Worm (Caenorhabditis elegans) whole organism, mixed stage, embryonic: Measurements from ENCODE around the gene piit-1.

Experiments
- M03D4.4 ChIP-seq: sonication (generic microtip); optimal IDR thresholded peaks from 2 replicates; lab custom pipeline; 2017; ENCODE audit warnings: mild to moderate bottlenecking, missing genetic modification characterization, missing compliant biosample characterization
- bed-3 ChIP-seq: fragments of 200-800 bp; sonication (Bioruptor generic); optimal IDR thresholded peaks from 3 replicates; lab custom pipeline; 2018; ENCODE audit warnings: mild to moderate bottlenecking, missing genetic modification characterization, moderate library complexity, missing compliant biosample characterization
- blmp-1 ChIP-seq: fragments of 150-350 bp; optimal IDR thresholded peaks from 2 replicates; lab custom pipeline; 2014; ENCODE audit warnings: missing biosample characterization, missing genetic modification characterization
- ceh-39 ChIP-seq: fragments of 150-350 bp; optimal IDR thresholded peaks from 2 replicates; lab custom pipeline; 2014; ENCODE audit warnings: missing biosample characterization, missing genetic modification characterization
- ceh-43 ChIP-seq: fragments of 200-800 bp; sonication (Bioruptor generic); optimal IDR thresholded peaks from 2 replicates; lab custom pipeline; 2018; ENCODE audit warnings: mild to moderate bottlenecking, missing genetic modification characterization, moderate library complexity, missing compliant biosample characterization
- ceh-83 ChIP-seq: fragments of 200-800 bp; sonication (Bioruptor generic); optimal IDR thresholded peaks from 2 replicates; lab custom pipeline; 2018; ENCODE audit warnings: mild to moderate bottlenecking, missing genetic modification characterization, missing compliant biosample characterization
- ces-1 ChIP-seq: fragments of 150-350 bp; optimal IDR thresholded peaks from 2 replicates; lab custom pipeline; 2014; ENCODE audit warnings: missing biosample characterization, missing genetic modification reagents, missing genetic modification characterization
- cnd-1 ChIP-seq: fragments of 200-800 bp; sonication (Bioruptor generic); optimal IDR thresholded peaks from 2 replicates; lab custom pipeline; 2018; ENCODE audit warnings: mild to moderate bottlenecking, missing genetic modification characterization, missing compliant biosample characterization
- drap-1 ChIP-seq: fragments of 200-800 bp; sonication (Bioruptor generic); optimal IDR thresholded peaks from 3 replicates; lab custom pipeline; 2018; ENCODE audit warnings: mild to moderate bottlenecking, missing genetic modification characterization, missing compliant biosample characterization
- elt-3 ChIP-seq: fragments of 150-350 bp; optimal IDR thresholded peaks from 2 replicates; lab custom pipeline; 2014; ENCODE audit warnings: missing biosample characterization, missing genetic modification characterization
- flh-1 ChIP-seq: fragments of 200-800 bp; sonication (Bioruptor generic); optimal IDR thresholded peaks from 2 replicates; lab custom pipeline; 2018; ENCODE audit warnings: mild to moderate bottlenecking, missing genetic modification characterization, moderate library complexity, missing compliant biosample characterization
- ham-2 ChIP-seq: fragments of 200-800 bp; sonication (Bioruptor generic); optimal IDR thresholded peaks from 2 replicates; lab custom pipeline; 2018; ENCODE audit warnings: mild to moderate bottlenecking, missing genetic modification characterization, missing compliant biosample characterization
- hlh-1 ChIP-seq: fragments of 150-350 bp; optimal IDR thresholded peaks from 2 replicates; lab custom pipeline; 2014; ENCODE audit warnings: missing biosample characterization, missing genetic modification reagents, missing genetic modification characterization
- lin-13 ChIP-seq: fragments of 150-350 bp; optimal IDR thresholded peaks from 2 replicates; lab custom pipeline; 2014; ENCODE audit warnings: missing biosample characterization, missing genetic modification characterization
- lin-32 ChIP-seq: fragments of 200-800 bp; sonication (Bioruptor generic); optimal IDR thresholded peaks from 2 replicates; lab custom pipeline; 2018; ENCODE audit warnings: mild to moderate bottlenecking, missing genetic modification characterization, missing compliant biosample characterization
- lsy-2 ChIP-seq: fragments of 150-350 bp; optimal IDR thresholded peaks from 2 replicates; lab custom pipeline; 2014; ENCODE audit warnings: missing biosample characterization, missing genetic modification characterization
- mab-5 ChIP-seq: fragments of 150-350 bp; optimal IDR thresholded peaks from 2 replicates; lab custom pipeline; 2014; ENCODE audit warnings: missing biosample characterization, missing genetic modification characterization
- mep-1 ChIP-seq: fragments of 150-350 bp; optimal IDR thresholded peaks from 2 replicates; lab custom pipeline; 2017; ENCODE audit warnings: missing biosample characterization, missing genetic modification reagents, missing genetic modification characterization, inconsistent platforms
- mls-2 ChIP-seq: sonication (generic microtip); optimal IDR thresholded peaks from 2 replicates; lab custom pipeline; 2016; ENCODE audit warnings: mild to moderate bottlenecking, missing genetic modification characterization, moderate library complexity, missing compliant biosample characterization
- nhr-12 ChIP-seq: fragments of 150-350 bp; optimal IDR thresholded peaks from 2 replicates; lab custom pipeline; 2014; ENCODE audit warnings: missing biosample characterization, missing genetic modification characterization
- nhr-2 ChIP-seq: fragments of 150-350 bp; optimal IDR thresholded peaks from 2 replicates; lab custom pipeline; 2014; ENCODE audit warnings: missing biosample characterization, missing genetic modification characterization
- nhr-237 ChIP-seq: fragments of 150-350 bp; optimal IDR thresholded peaks from 2 replicates; lab custom pipeline; 2014; ENCODE audit warnings: missing biosample characterization, missing genetic modification characterization
- nhr-28 ChIP-seq: fragments of 150-350 bp; optimal IDR thresholded peaks from 2 replicates; lab custom pipeline; 2014; ENCODE audit warnings: missing biosample characterization, missing genetic modification characterization
- nhr-76 ChIP-seq: sonication (generic microtip); optimal IDR thresholded peaks from 2 replicates; lab custom pipeline; 2017; ENCODE audit warnings: missing biosample characterization, missing genetic modification characterization
- pha-4 ChIP-seq: fragments of 150-350 bp; optimal IDR thresholded peaks from 2 replicates; lab custom pipeline; 2018; ENCODE audit warnings: missing biosample characterization, missing genetic modification reagents, missing genetic modification characterization
- sem-2 ChIP-seq: fragments of 200-800 bp; sonication (Bioruptor generic); optimal IDR thresholded peaks from 2 replicates; lab custom pipeline; 2018; ENCODE audit warnings: mild to moderate bottlenecking, missing genetic modification characterization, missing compliant biosample characterization
- snpc-4 ChIP-seq: fragments of 150-350 bp; optimal IDR thresholded peaks from 2 replicates; lab custom pipeline; 2014; ENCODE audit warnings: missing biosample characterization, missing genetic modification characterization
- sptf-1 ChIP-seq: sonication (generic microtip); optimal IDR thresholded peaks from 2 replicates; lab custom pipeline; 2017; ENCODE audit warnings: mild to moderate bottlenecking, missing genetic modification characterization, moderate library complexity, missing compliant biosample characterization
- tbx-8 ChIP-seq: fragments of 200-800 bp; sonication (Bioruptor generic); optimal IDR thresholded peaks from 2 replicates; lab custom pipeline; 2018; ENCODE audit warnings: mild to moderate bottlenecking, missing genetic modification characterization, moderate library complexity, missing compliant biosample characterization
- unc-120 ChIP-seq: sonication (generic microtip); optimal IDR thresholded peaks from 2 replicates; lab custom pipeline; 2017; ENCODE audit warnings: missing genetic modification characterization, missing compliant biosample characterization; ENCODE audit not compliant: poor library complexity, severe bottlenecking
- unc-39 ChIP-seq: fragments of 150-350 bp; optimal IDR thresholded peaks from 2 replicates; lab custom pipeline; 2014; ENCODE audit warnings: missing biosample characterization, missing genetic modification characterization
- ztf-11 ChIP-seq: fragments of 150-350 bp; optimal IDR thresholded peaks from 2 replicates; lab custom pipeline; 2014; ENCODE audit warnings: missing biosample characterization, missing genetic modification characterization

The piit-1 gene

DNA sequence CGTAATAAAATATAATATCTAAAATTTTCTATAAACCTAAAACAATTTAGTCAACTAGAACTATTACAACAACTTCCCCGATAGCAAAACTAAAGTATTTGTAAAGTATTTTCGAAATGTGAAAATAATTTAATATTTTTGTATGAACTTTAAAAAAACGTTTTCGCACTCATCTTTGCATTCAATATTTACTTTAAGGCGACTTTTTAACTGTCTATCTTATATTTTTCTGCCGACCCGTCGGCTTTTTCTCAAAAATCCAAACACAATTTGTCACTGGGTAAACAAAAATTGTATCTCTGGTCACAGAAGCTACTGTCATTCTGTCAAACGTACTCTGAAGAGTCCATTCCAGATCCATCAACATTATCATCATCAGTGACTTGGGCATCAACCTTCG is 4.7 kb downstream of the piit-1 start:
- no peak for TF ChIP-seq nhr-237
- no peak for TF ChIP-seq lin-32 (GFP tag; lab: Kevin White, UChicago)
- TF ChIP-seq snpc-4 (tag; lab: Kevin White, UChicago) = no peak
- no peak for TF ChIP-seq flh-1 (GFP tag; lab: Kevin White, UChicago)
- no peak for TF ChIP-seq M03D4.4 (tag; lab: Kevin White, UChicago)
- TF ChIP-seq nhr-2 = no peak

DNA sequence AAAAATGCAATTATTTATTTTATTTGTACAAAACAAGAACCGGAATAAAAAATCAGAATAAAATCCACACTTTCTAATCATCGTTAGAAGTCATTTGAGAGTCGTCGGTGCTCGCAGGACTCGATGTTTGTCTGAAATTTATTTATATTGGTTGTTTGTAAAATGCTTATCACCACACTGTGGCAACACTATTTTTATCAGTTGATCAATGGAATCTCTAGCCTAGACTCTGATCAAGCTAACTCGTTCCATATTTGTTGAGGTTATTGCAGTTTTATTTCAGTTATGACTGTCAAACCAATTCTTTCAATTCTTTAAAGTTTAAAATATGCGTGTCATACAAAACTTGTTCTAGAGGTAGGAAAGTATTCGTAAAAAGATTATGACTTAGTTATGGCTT is 5.5 kb downstream of the piit-1 start, which contains the start of gene dhs-20:
Gene dhs-20 (minus strand): TSS at position 80 of the 400 bp plus-strand sequence.
- TF ChIP-seq nhr-2 = no peak
- no peak for TF ChIP-seq ceh-39
- TF ChIP-seq nhr-237 = no peak
- no peak for TF ChIP-seq ham-2 (GFP tag; lab: Kevin White, UChicago)
- TF ChIP-seq bed-3 (GFP tag; lab: Kevin White, UChicago) = no peak
- no peak for TF ChIP-seq nhr-76 (tag; lab: Kevin White, UChicago)
- TF ChIP-seq M03D4.4 (tag; lab: Kevin White, UChicago) = no peak
- no peak for TF ChIP-seq elt-3
- TF ChIP-seq sem-2 (GFP tag; lab: Kevin White, UChicago) = no peak
- TF ChIP-seq pha-4 (tag; lab: Kevin White, UChicago) = no peak
- TF ChIP-seq mab-5 (tag; lab: Kevin White, UChicago) = no peak
- no peak for TF ChIP-seq mls-2 (tag; lab: Kevin White, UChicago)
- TF ChIP-seq unc-39 (tag; lab: Kevin White, UChicago) = no peak
- TF ChIP-seq ceh-43 (GFP tag; lab: Kevin White, UChicago) = no peak
- TF ChIP-seq, all 35 proteins: peak for 0

DNA sequence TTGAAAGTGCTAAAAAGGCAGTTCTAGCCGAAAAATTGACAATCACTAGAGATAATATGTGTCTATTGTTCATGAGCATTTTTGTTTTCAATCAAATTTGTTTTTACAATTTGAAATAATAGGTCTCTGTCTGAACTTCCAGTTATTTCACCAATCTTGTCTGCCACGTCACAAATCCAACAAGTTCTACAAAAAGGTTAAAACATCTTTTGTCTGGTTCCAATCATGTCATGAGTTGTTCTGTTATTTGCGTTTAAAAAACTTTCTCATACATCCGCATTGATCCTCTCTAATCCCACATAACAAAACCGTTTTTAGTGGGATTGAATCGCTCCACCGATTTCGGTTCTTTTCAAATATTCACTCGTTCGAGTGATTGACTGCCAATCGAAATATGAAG is 9.1 kb downstream of the piit-1 start, which contains the start of gene F35B12.9:
Gene F35B12.9 (plus strand): TSS at position 372 of the 400 bp plus-strand sequence.
- no peak for TF ChIP-seq nhr-76 (tag; lab: Kevin White, UChicago)
- TF ChIP-seq mep-1 (tag; lab: Kevin White, UChicago) = no peak
- no peak for TF ChIP-seq snpc-4 (tag; lab: Kevin White, UChicago)
- no peak for TF ChIP-seq unc-120 (tag; lab: Kevin White, UChicago)
- no peak for TF ChIP-seq ham-2 (GFP tag; lab: Kevin White, UChicago)
- TF ChIP-seq drap-1 = no peak
- no peak for TF ChIP-seq nhr-12 (tag; lab: Kevin White, UChicago)
- no peak for TF ChIP-seq nhr-237
- TF ChIP-seq blmp-1 (tag; lab: Kevin White, UChicago) = no peak
- TF ChIP-seq sptf-1 (tag; lab: Kevin White, UChicago) = no peak
- TF ChIP-seq hlh-1 (tag; lab: Kevin White, UChicago) = no peak
- no peak for TF ChIP-seq tbx-8 (GFP tag; lab: Kevin White, UChicago)
- no peak for TF ChIP-seq sem-2 (GFP tag; lab: Kevin White, UChicago)
- TF ChIP-seq flh-1 (GFP tag; lab: Kevin White, UChicago) = no peak
- TF ChIP-seq ceh-83 (GFP tag; lab: Kevin White, UChicago) = no peak
- no peak for TF ChIP-seq ces-1 (GFP tag; lab: Kevin White, UChicago)
- TF ChIP-seq, all 35 proteins: peak for 0

DNA sequence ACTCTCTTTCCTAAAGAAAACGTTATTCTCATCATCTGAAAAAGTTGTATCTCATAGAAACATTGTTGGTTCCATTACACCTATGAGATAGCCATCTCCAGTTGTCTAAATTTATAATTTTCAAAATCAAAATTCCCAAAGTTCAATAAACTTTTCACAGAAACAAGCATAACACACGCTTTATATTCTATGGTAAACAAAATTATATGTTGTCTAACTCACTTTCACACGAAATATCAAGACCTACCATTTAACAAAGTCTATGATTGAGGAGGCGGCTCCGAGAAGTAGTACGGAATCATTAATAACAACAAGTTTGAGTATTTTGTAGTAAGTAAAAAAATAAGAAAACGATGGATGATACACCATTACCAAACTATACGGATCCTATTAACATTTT is 11.1 kb downstream of the piit-1 start, which contains the start of gene srx-84:
Gene srx-84 (plus strand): TSS at position 301 of the 400 bp plus-strand sequence.
- TF ChIP-seq tbx-8 (GFP tag; lab: Kevin White, UChicago) = no peak
- TF ChIP-seq sptf-1 (tag; lab: Kevin White, UChicago) = no peak
- TF ChIP-seq unc-120 (tag; lab: Kevin White, UChicago) = no peak
- no peak for TF ChIP-seq cnd-1

DNA sequence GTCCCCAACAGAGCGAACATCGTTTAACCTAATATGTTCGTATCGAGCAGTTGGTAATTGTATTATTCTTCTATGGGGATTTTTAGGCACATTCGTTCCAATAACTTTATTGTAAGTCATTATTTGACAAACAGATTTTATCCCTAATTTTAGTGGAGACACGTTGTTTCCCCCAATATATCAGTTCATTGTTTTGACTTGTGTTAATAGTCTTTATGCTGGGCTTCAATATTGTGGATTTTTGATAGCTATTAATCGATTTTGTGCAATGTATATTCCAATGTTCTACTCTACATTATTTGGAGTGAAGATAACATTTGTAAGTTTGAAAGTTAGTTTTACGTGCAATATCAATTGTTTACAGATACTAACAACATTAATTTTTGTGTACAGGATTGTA is 16.1 kb downstream of the piit-1 start:
- TF ChIP-seq nhr-76 (tag; lab: Kevin White, UChicago) (no peak), ham-2 (GFP tag; lab: Kevin White, UChicago) (no peak), cnd-1 (no peak), mab-5 (tag; lab: Kevin White, UChicago) (no peak), lsy-2 (tag; lab: Kevin White, UChicago) (no peak), ztf-11 (tag; lab: Kevin White, UChicago) (no peak), hlh-1 (tag; lab: Kevin White, UChicago) (no peak), elt-3 (no peak), bed-3 (GFP tag; lab: Kevin White, UChicago) (no peak), ceh-43 (GFP tag; lab: Kevin White, UChicago) (no peak), mep-1 (tag; lab: Kevin White, UChicago) (no peak), ces-1 (GFP tag; lab: Kevin White, UChicago) (no peak), nhr-28 (tag; lab: Kevin White, UChicago) (no peak), tbx-8 (GFP tag; lab: Kevin White, UChicago) (no peak), lin-13 (tag; lab: Kevin White, UChicago) (no peak), sptf-1 (tag; lab: Kevin White, UChicago) (no peak)
